Worm (Caenorhabditis elegans) whole organism, L3 larva: Measurements from ENCODE around the gene col-131.

Experiments used
- R02D3.7 ChIP-seq: fragments of 150-350 bp; optimal IDR thresholded peaks from 2 replicates; lab custom pipeline; 2014; ENCODE audit warnings: missing biosample characterization, missing genetic modification characterization
- ama-1 ChIP-seq: fragments of 150-350 bp; optimal IDR thresholded peaks from 2 replicates; lab custom pipeline; 2018
- egl-27 ChIP-seq: sonication (generic microtip); optimal IDR thresholded peaks from 4 replicates; lab custom pipeline; 2017; ENCODE audit warnings: missing biosample characterization, missing genetic modification reagents, missing genetic modification characterization
- elt-1 ChIP-seq: fragments of 150-350 bp; optimal IDR thresholded peaks from 2 replicates; lab custom pipeline; 2014; ENCODE audit warnings: missing biosample characterization, missing genetic modification characterization
- lin-15B ChIP-seq: fragments of 150-350 bp; optimal IDR thresholded peaks from 2 replicates; lab custom pipeline; 2014; ENCODE audit warnings: missing biosample characterization, missing genetic modification characterization
- mdl-1 ChIP-seq: fragments of 150-350 bp; optimal IDR thresholded peaks from 2 replicates; lab custom pipeline; 2014; ENCODE audit warnings: missing biosample characterization, missing genetic modification characterization
- nhr-28 ChIP-seq: fragments of 150-350 bp; optimal IDR thresholded peaks from 2 replicates; lab custom pipeline; 2014; ENCODE audit warnings: missing biosample characterization, missing genetic modification characterization
- pha-4 ChIP-seq: fragments of 150-350 bp; optimal IDR thresholded peaks from 2 replicates; lab custom pipeline; 2014; ENCODE audit warnings: missing biosample characterization, missing genetic modification reagents, missing genetic modification characterization
- tbx-2 ChIP-seq: sonication (generic microtip); optimal IDR thresholded peaks from 2 replicates; lab custom pipeline; 2016; ENCODE audit warnings: mild to moderate bottlenecking, missing genetic modification characterization, missing compliant biosample characterization
- unc-39 ChIP-seq: sonication (generic microtip); optimal IDR thresholded peaks from 4 replicates; lab custom pipeline; 2017; ENCODE audit warnings: missing biosample characterization, missing genetic modification characterization
- unc-62 ChIP-seq: fragments of 150-350 bp; sonication (generic microtip); optimal IDR thresholded peaks from 4 replicates; lab custom pipeline; 2014; ENCODE audit warnings: missing biosample characterization, missing genetic modification reagents, missing genetic modification characterization
- zag-1 ChIP-seq: fragments of 150-350 bp; optimal IDR thresholded peaks from 2 replicates; lab custom pipeline; 2014; ENCODE audit warnings: missing biosample characterization, missing genetic modification characterization

ce11 chrIV:13082106-13082505 is 15.0 kb upstream of the col-131 start:
- TF ChIP-seq pha-4 = no peak
- TF ChIP-seq unc-62 (GFP tag; lab: Kevin White, UChicago) = no peak
- no peak for TF ChIP-seq mdl-1 (tag; lab: Kevin White, UChicago)
- no peak for TF ChIP-seq egl-27
- no peak for TF ChIP-seq elt-1 (tag; lab: Kevin White, UChicago)
- TF ChIP-seq R02D3.7 (tag; lab: Kevin White, UChicago) = no peak
- TF ChIP-seq zag-1 (tag; lab: Kevin White, UChicago) = no peak
- peak; percentile 61 for TF ChIP-seq ama-1 (lab: Kevin White, UChicago)
- no peak for TF ChIP-seq lin-15B (tag; lab: Kevin White, UChicago)
- no peak for TF ChIP-seq tbx-2 (tag; lab: Kevin White, UChicago)
- no peak for TF ChIP-seq nhr-28 (tag; lab: Kevin White, UChicago)
- TF ChIP-seq unc-39 (tag; lab: Kevin White, UChicago) = no peak
